Fruit fly (Drosophila melanogaster) whole organism, embryonic: ENCODE measurements around the gene tbc.
A peak's percentile ranks its signal among the peaks of the same experiment; 100 is the strongest.

ENCODE experiments used
- Abd-B ChIP-seq: fragments of 200-800 bp; sonication (Bioruptor generic); optimal IDR thresholded peaks from 2 replicates; lab custom pipeline; 2018; ENCODE audit warnings: missing biosample characterization, mild to moderate bottlenecking, missing genetic modification characterization, moderate library complexity
- CG10543 ChIP-seq: fragments of 200-800 bp; sonication (Bioruptor generic); optimal IDR thresholded peaks from 3 replicates; lab custom pipeline; 2017; ENCODE audit warnings: missing biosample characterization, mild to moderate bottlenecking, missing genetic modification characterization, moderate library complexity
- CG11504 ChIP-seq: fragments of 200-800 bp; sonication (Bioruptor generic); optimal IDR thresholded peaks from 3 replicates; lab custom pipeline; 2019; ENCODE audit warnings: missing biosample characterization, mild to moderate bottlenecking, missing genetic modification characterization, moderate library complexity
- CG12219 ChIP-seq: fragments of 200-800 bp; sonication (Bioruptor generic); optimal IDR thresholded peaks from 3 replicates; lab custom pipeline; 2018; ENCODE audit warnings: missing biosample characterization, mild to moderate bottlenecking, missing genetic modification characterization
- CG13296 ChIP-seq: fragments of 200-800 bp; sonication (Bioruptor generic); optimal IDR thresholded peaks from 3 replicates; lab custom pipeline; 2018; ENCODE audit warnings: missing biosample characterization, mild to moderate bottlenecking, missing genetic modification characterization
- CG13424 ChIP-seq: fragments of 200-800 bp; sonication (Bioruptor generic); optimal IDR thresholded peaks from 2 replicates; lab custom pipeline; 2019; ENCODE audit warnings: missing biosample characterization, mild to moderate bottlenecking, missing genetic modification characterization, moderate library complexity
- CG17359 ChIP-seq: fragments of 200-800 bp; sonication (Bioruptor generic); optimal IDR thresholded peaks from 3 replicates; lab custom pipeline; 2018; ENCODE audit warnings: missing biosample characterization, mild to moderate bottlenecking, missing genetic modification characterization, moderate library complexity
- CG18262 ChIP-seq: fragments of 200-800 bp; optimal IDR thresholded peaks from 3 replicates; lab custom pipeline; 2019; ENCODE audit warnings: missing biosample characterization, mild to moderate bottlenecking, missing genetic modification characterization, moderate library complexity
- CG18619 ChIP-seq: fragments of 200-800 bp; sonication (Bioruptor generic); optimal IDR thresholded peaks from 3 replicates; lab custom pipeline; 2017; ENCODE audit warnings: missing biosample characterization, mild to moderate bottlenecking, missing genetic modification characterization
- CG18764 ChIP-seq: fragments of 200-800 bp; sonication (Bioruptor generic); optimal IDR thresholded peaks from 3 replicates; lab custom pipeline; 2016; ENCODE audit warnings: missing biosample characterization, missing genetic modification characterization
- CG2120 ChIP-seq: fragments of 200-800 bp; sonication (Bioruptor generic); optimal IDR thresholded peaks from 3 replicates; lab custom pipeline; 2016; ENCODE audit warnings: missing biosample characterization, missing genetic modification characterization
- CG2678 ChIP-seq: fragments of 200-800 bp; sonication (Bioruptor generic); optimal IDR thresholded peaks from 3 replicates; lab custom pipeline; 2019; ENCODE audit warnings: missing biosample characterization, mild to moderate bottlenecking, missing genetic modification characterization, moderate library complexity
- CG2889 ChIP-seq: fragments of 200-800 bp; sonication (Bioruptor generic); IDR thresholded peaks from 3 replicates; pipeline ENCODE4 v1.3.6; 2022; ENCODE audit warnings: missing biosample characterization, missing genetic modification characterization
- CG30020 ChIP-seq: fragments of 200-800 bp; optimal IDR thresholded peaks from 2 replicates; lab custom pipeline; 2019; ENCODE audit warnings: missing biosample characterization, mild to moderate bottlenecking, missing genetic modification characterization, moderate library complexity
- CG3281 ChIP-seq: fragments of 200-800 bp; sonication (Bioruptor generic); optimal IDR thresholded peaks from 3 replicates; lab custom pipeline; 2017; ENCODE audit warnings: missing biosample characterization, mild to moderate bottlenecking, missing genetic modification characterization
- CG33213 ChIP-seq: fragments of 200-800 bp; sonication (Bioruptor generic); optimal IDR thresholded peaks from 3 replicates; lab custom pipeline; 2016; ENCODE audit warnings: missing biosample characterization, missing genetic modification characterization
- CG33557 ChIP-seq: fragments of 200-800 bp; sonication (Bioruptor generic); optimal IDR thresholded peaks from 2 replicates; lab custom pipeline; 2019; ENCODE audit warnings: missing biosample characterization, mild to moderate bottlenecking, missing genetic modification characterization, moderate library complexity
- CG4707 ChIP-seq: fragments of 200-800 bp; sonication (Bioruptor generic); optimal IDR thresholded peaks from 2 replicates; lab custom pipeline; 2018; ENCODE audit warnings: missing biosample characterization, mild to moderate bottlenecking, missing genetic modification characterization, moderate library complexity
- CG5953 ChIP-seq: fragments of 200-800 bp; sonication (Bioruptor generic); IDR thresholded peaks from 2 replicates; pipeline ENCODE4 v1.3.6; 2022; ENCODE audit warnings: missing biosample characterization, missing genetic modification characterization
- CG6654 ChIP-seq: fragments of 200-800 bp; sonication (Bioruptor generic); optimal IDR thresholded peaks from 2 replicates; lab custom pipeline; 2017; ENCODE audit warnings: missing biosample characterization, mild to moderate bottlenecking, missing genetic modification characterization
- CG7839 ChIP-seq: fragments of 200-800 bp; sonication (Bioruptor generic); optimal IDR thresholded peaks from 3 replicates; lab custom pipeline; 2018; ENCODE audit warnings: missing biosample characterization, mild to moderate bottlenecking, missing genetic modification characterization, moderate library complexity
- CG8281 ChIP-seq: fragments of 200-800 bp; sonication (Bioruptor generic); optimal IDR thresholded peaks from 2 replicates; lab custom pipeline; 2018; ENCODE audit warnings: missing biosample characterization, mild to moderate bottlenecking, missing genetic modification characterization, moderate library complexity
- CG8388 ChIP-seq: fragments of 200-800 bp; sonication (Bioruptor generic); optimal IDR thresholded peaks from 2 replicates; lab custom pipeline; 2019; ENCODE audit warnings: missing biosample characterization, mild to moderate bottlenecking, missing genetic modification characterization, moderate library complexity
- CG9215 ChIP-seq: fragments of 200-800 bp; sonication (Bioruptor generic); IDR thresholded peaks from 2 replicates; pipeline ENCODE4 v1.3.6; 2022; ENCODE audit warnings: missing biosample characterization, missing genetic modification characterization
- CoRest ChIP-seq: fragments of 200-800 bp; sonication (Bioruptor generic); optimal IDR thresholded peaks from 3 replicates; lab custom pipeline; 2018; ENCODE audit warnings: missing biosample characterization, mild to moderate bottlenecking, missing genetic modification characterization, moderate library complexity
- Deaf1 ChIP-seq: fragments of 200-800 bp; optimal IDR thresholded peaks from 3 replicates; lab custom pipeline; 2019; ENCODE audit warnings: missing biosample characterization, mild to moderate bottlenecking, missing genetic modification characterization, moderate library complexity
- Doc2 ChIP-seq: fragments of 200-800 bp; sonication (Bioruptor generic); IDR thresholded peaks from 2 replicates; pipeline ENCODE4 v1.3.6; 2022; ENCODE audit warnings: missing biosample characterization, missing genetic modification characterization
- Hand ChIP-seq: fragments of 200-800 bp; sonication (Bioruptor generic); optimal IDR thresholded peaks from 2 replicates; lab custom pipeline; 2017; ENCODE audit warnings: mild to moderate bottlenecking, missing biosample characterization, missing genetic modification reagents, missing genetic modification characterization
- Kr ChIP-seq: fragments of 200-800 bp; sonication (Bioruptor generic); optimal IDR thresholded peaks from 2 replicates; lab custom pipeline; 2017; ENCODE audit warnings: missing biosample characterization, mild to moderate bottlenecking, missing genetic modification characterization
- Max ChIP-seq: fragments of 200-800 bp; sonication (Bioruptor generic); optimal IDR thresholded peaks from 2 replicates; lab custom pipeline; 2016; ENCODE audit warnings: missing biosample characterization, mild to moderate bottlenecking, missing genetic modification characterization
- Nf-YA ChIP-seq: fragments of 200-800 bp; sonication (Bioruptor generic); IDR thresholded peaks from 2 replicates; pipeline ENCODE4 v1.3.6; 2022; ENCODE audit warnings: missing biosample characterization, missing genetic modification characterization
- NfI ChIP-seq: fragments of 200-800 bp; sonication (Bioruptor generic); optimal IDR thresholded peaks from 3 replicates; lab custom pipeline; 2018; ENCODE audit warnings: missing biosample characterization, mild to moderate bottlenecking, missing genetic modification characterization, moderate library complexity
- Xrp1 ChIP-seq: fragments of 200-800 bp; sonication (Bioruptor generic); IDR thresholded peaks from 2 replicates; pipeline ENCODE4 v1.3.6; 2022; ENCODE audit warnings: missing biosample characterization, missing genetic modification characterization
- abd-A ChIP-seq: fragments of 200-800 bp; sonication (Bioruptor generic); optimal IDR thresholded peaks from 3 replicates; lab custom pipeline; 2019; ENCODE audit warnings: missing biosample characterization, mild to moderate bottlenecking, missing genetic modification characterization, moderate library complexity
- br ChIP-seq: fragments of >200 bp; optimal IDR thresholded peaks from 2 replicates; lab custom pipeline; 2017
- cg ChIP-seq: fragments of 200-800 bp; sonication (Bioruptor generic); optimal IDR thresholded peaks from 3 replicates; lab custom pipeline; 2019; ENCODE audit warnings: missing biosample characterization, mild to moderate bottlenecking, missing genetic modification characterization, moderate library complexity
- chm ChIP-seq: fragments of 200-800 bp; sonication (Bioruptor generic); IDR thresholded peaks from 2 replicates; pipeline ENCODE4 v1.3.6; 2022; ENCODE audit warnings: missing biosample characterization, missing genetic modification characterization
- crol ChIP-seq: fragments of 200-800 bp; sonication (Bioruptor generic); IDR thresholded peaks from 2 replicates; pipeline ENCODE4 v1.3.6; 2022; ENCODE audit warnings: missing biosample characterization, missing genetic modification characterization
- danr ChIP-seq: fragments of 200-800 bp; sonication (Bioruptor generic); IDR thresholded peaks from 2 replicates; pipeline ENCODE4 v1.3.6; 2022; ENCODE audit warnings: missing biosample characterization, missing genetic modification characterization
- ewg ChIP-seq: fragments of 200-800 bp; sonication (Bioruptor generic); optimal IDR thresholded peaks from 3 replicates; lab custom pipeline; 2017; ENCODE audit warnings: mild to moderate bottlenecking, missing biosample characterization, missing genetic modification reagents, missing genetic modification characterization
- fd3F ChIP-seq: fragments of 200-800 bp; sonication (Bioruptor generic); optimal IDR thresholded peaks from 2 replicates; lab custom pipeline; 2018; ENCODE audit warnings: missing biosample characterization, mild to moderate bottlenecking, missing genetic modification characterization, moderate library complexity
- ind ChIP-seq: fragments of 200-800 bp; sonication (Bioruptor generic); optimal IDR thresholded peaks from 3 replicates; lab custom pipeline; 2016; ENCODE audit warnings: missing biosample characterization, missing genetic modification characterization
- nau ChIP-seq: fragments of 200-800 bp; sonication (Bioruptor generic); optimal IDR thresholded peaks from 3 replicates; lab custom pipeline; 2017; ENCODE audit warnings: missing biosample characterization, mild to moderate bottlenecking, missing genetic modification characterization, missing genetic modification reagents
- phol ChIP-seq: fragments of 200-800 bp; sonication (Bioruptor generic); optimal IDR thresholded peaks from 3 replicates; lab custom pipeline; 2018; ENCODE audit warnings: missing biosample characterization, mild to moderate bottlenecking, missing genetic modification characterization, moderate library complexity
- pnt ChIP-seq: fragments of 200-800 bp; sonication (Bioruptor generic); optimal IDR thresholded peaks from 3 replicates; lab custom pipeline; 2016; ENCODE audit warnings: missing biosample characterization, missing genetic modification characterization
- scrt ChIP-seq: fragments of 200-800 bp; sonication (Bioruptor generic); optimal IDR thresholded peaks from 2 replicates; lab custom pipeline; 2018; ENCODE audit warnings: missing biosample characterization, mild to moderate bottlenecking, missing genetic modification characterization, moderate library complexity
- sd ChIP-seq: fragments of 200-800 bp; sonication (Bioruptor generic); optimal IDR thresholded peaks from 3 replicates; lab custom pipeline; 2018; ENCODE audit warnings: missing biosample characterization, mild to moderate bottlenecking, missing genetic modification characterization, moderate library complexity
- sens ChIP-seq: fragments of 200-800 bp; sonication (Bioruptor generic); peaks from one replicate; lab custom pipeline; 2016; ENCODE audit warnings: missing biosample characterization, missing genetic modification characterization
- tio ChIP-seq: fragments of 200-800 bp; sonication (Bioruptor generic); optimal IDR thresholded peaks from 2 replicates; lab custom pipeline; 2017; ENCODE audit warnings: missing biosample characterization, missing genetic modification characterization, inconsistent platforms
- tup ChIP-seq: fragments of 200-800 bp; sonication (Bioruptor generic); optimal IDR thresholded peaks from 2 replicates; lab custom pipeline; 2016; ENCODE audit warnings: missing biosample characterization, mild to moderate bottlenecking, missing genetic modification characterization, moderate library complexity

The tbc gene

DNA sequence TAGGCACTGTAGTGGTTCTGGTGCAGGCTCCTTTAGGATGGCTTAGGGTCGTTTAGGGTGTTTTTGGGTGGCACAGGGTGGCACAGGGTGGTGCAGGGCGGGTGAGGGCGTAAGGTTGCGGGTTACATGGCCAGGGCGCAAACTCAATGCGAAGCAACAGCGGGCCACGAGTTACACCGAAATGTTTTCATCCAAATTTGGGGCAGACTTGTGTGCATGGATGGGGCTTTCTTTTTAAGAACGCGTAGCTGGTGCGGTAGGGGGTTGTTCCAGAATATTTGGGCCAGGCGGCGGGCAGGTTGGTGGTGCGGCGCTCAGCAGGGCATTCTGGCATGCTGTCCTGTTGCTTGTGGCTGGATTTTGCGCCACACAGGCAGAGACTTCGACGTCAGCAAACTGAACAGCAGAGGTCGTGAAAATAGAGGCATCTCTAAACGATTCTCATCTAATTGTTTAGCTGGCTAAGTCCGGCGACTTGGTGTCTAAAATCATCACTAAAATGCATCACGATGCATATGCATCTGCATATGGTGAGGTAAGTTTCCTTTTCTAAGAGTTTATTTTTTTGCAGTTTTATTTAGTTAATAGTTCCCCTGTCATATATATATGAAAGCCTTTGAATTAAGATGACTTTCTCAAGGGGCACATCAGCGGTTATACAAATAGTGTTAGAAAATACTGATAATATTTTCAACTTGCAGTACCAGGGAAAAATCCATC, 1.1 kb upstream of the tbc start (continued):
- TF ChIP-seq scrt (GFP tag; lab: Kevin White, UChicago), result peak; percentile 86
- no peak for TF ChIP-seq CG2889
- TF ChIP-seq Abd-B, result no peak
- peak; percentile 57 for TF ChIP-seq CG2678 (tag; lab: Kevin White, UChicago)
- no peak for TF ChIP-seq br
- no peak for TF ChIP-seq CG12219
- no peak for TF ChIP-seq Nf-YA (GFP tag; lab: Robert Waterston, UW)
- peak; percentile 40 for TF ChIP-seq CG7839 (tag; lab: Kevin White, UChicago)
- TF ChIP-seq pnt (GFP tag; lab: Kevin White, UChicago), result no peak
- no peak for TF ChIP-seq Kr (GFP tag; lab: Kevin White, UChicago)
- TF ChIP-seq CG9215 (GFP tag; lab: Robert Waterston, UW), result 0 out of 2 replicates have a peak, but pooled peaks have one; percentile 17
- no peak for TF ChIP-seq nau (GFP tag; lab: Kevin White, UChicago)
- no peak for TF ChIP-seq CG4707 (GFP tag; lab: Kevin White, UChicago)
- no peak for TF ChIP-seq CG5953 (GFP tag; lab: Robert Waterston, UW)
- no peak for TF ChIP-seq CG33557
- no peak for TF ChIP-seq CG30020 (tag; lab: Kevin White, UChicago)
- TF ChIP-seq abd-A (tag; lab: Kevin White, UChicago), result peak; percentile 44
- TF ChIP-seq chm (GFP tag; lab: Robert Waterston, UW), result no peak
- peak; percentile 51 for TF ChIP-seq Deaf1 (tag; lab: Kevin White, UChicago)
- TF ChIP-seq CG33213 (GFP tag; lab: Kevin White, UChicago), result no peak
- peak; percentile 30 for TF ChIP-seq CG18619 (GFP tag; lab: Kevin White, UChicago)
- peak; percentile 15 for TF ChIP-seq NfI (GFP tag; lab: Kevin White, UChicago)
- peak; percentile 2 for TF ChIP-seq CG13296 (GFP tag; lab: Kevin White, UChicago)
- peak; percentile 3 for TF ChIP-seq CG17359 (tag; lab: Kevin White, UChicago)
- no peak for TF ChIP-seq CG8388
- no peak for TF ChIP-seq cg (GFP tag; lab: Kevin White, UChicago)
- peak; percentile 1 for TF ChIP-seq CoRest (tag; lab: Kevin White, UChicago)
- peak; percentile 30 for TF ChIP-seq CG2120 (GFP tag; lab: Kevin White, UChicago)
- peak; percentile 42 for TF ChIP-seq sens (GFP tag; lab: Kevin White, UChicago)
- no peak for TF ChIP-seq CG6654 (GFP tag; lab: Kevin White, UChicago)
- peak; percentile 29 for TF ChIP-seq CG3281 (GFP tag; lab: Kevin White, UChicago)
- TF ChIP-seq danr, result no peak
- no peak for TF ChIP-seq CG18262 (tag; lab: Kevin White, UChicago)
- TF ChIP-seq CG18764 (GFP tag; lab: Kevin White, UChicago), result no peak
- no peak for TF ChIP-seq sd (tag; lab: Kevin White, UChicago)
- TF ChIP-seq fd3F (GFP tag; lab: Kevin White, UChicago), result no peak
- peak; percentile 8 for TF ChIP-seq CG10543 (GFP tag; lab: Kevin White, UChicago)
- TF ChIP-seq tio (GFP tag; lab: Kevin White, UChicago), result no peak
- TF ChIP-seq ind (GFP tag; lab: Kevin White, UChicago), result peak; percentile 7
- TF ChIP-seq tup, result no peak
- no peak for TF ChIP-seq Xrp1 (GFP tag; lab: Robert Waterston, UW)
- TF ChIP-seq crol (GFP tag; lab: Robert Waterston, UW), result peak; percentile 60
- peak; percentile 64 for TF ChIP-seq ewg (GFP tag; lab: Kevin White, UChicago)
- no peak for TF ChIP-seq CG8281
- TF ChIP-seq phol (tag; lab: Kevin White, UChicago), result peak; percentile 0
- peak; percentile 18 for TF ChIP-seq CG13424
- TF ChIP-seq Max, result no peak
- no peak for TF ChIP-seq Doc2 (GFP tag; lab: Robert Waterston, UW)
- TF ChIP-seq CG11504 (tag; lab: Kevin White, UChicago), result peak; percentile 14
- TF ChIP-seq Hand (GFP tag; lab: Kevin White, UChicago), result peak; percentile 49
